Worm (Caenorhabditis elegans): ENCODE measurements around the gene C06E1.9.

ce11 chrIII:8609683-8610082, at the start of gene C06E1.9:
- TF ChIP-seq ama-1 (optimal IDR thresholded peaks at IDR 0.05) (no peak), ama-1 (GFP tag; optimal IDR thresholded peaks at IDR 0.05) (no peak), let-607 (tag; optimal IDR thresholded peaks at IDR 0.05) (no peak), F22D6.2 (tag; optimal IDR thresholded peaks at IDR 0.05) (no peak), nhr-90 (tag; optimal IDR thresholded peaks at IDR 0.05) (no peak), madf-6 (GFP tag; IDR thresholded peaks at IDR 0.05) (no peak), ceh-91 (GFP tag; IDR thresholded peaks at IDR 0.05) (no peak), dox-1 (GFP tag; IDR thresholded peaks at IDR 0.05) (no peak), lin-54 (GFP tag; optimal IDR thresholded peaks at IDR 0.05) (no peak), snpc-4 (GFP tag; optimal IDR thresholded peaks at IDR 0.05) (no peak), snpc-4 (tag; optimal IDR thresholded peaks at IDR 0.05) (no peak), hrde-1 (tag; optimal IDR thresholded peaks at IDR 0.05; ENCODE audit: borderline replicate concordance) (no peak), lin-26 (GFP tag; IDR thresholded peaks at IDR 0.05) (no peak), Y79H2A.3 (GFP tag; conservative IDR thresholded peaks at IDR 0.05) (no peak)
